Worm (Caenorhabditis elegans) whole organism, young adult: ENCODE results near the gene Y49F6B.8.

Source experiments
- B0019.2 ChIP-seq: fragments of 200-800 bp; sonication (Bioruptor generic); conservative IDR thresholded peaks from 2 replicates; pipeline ENCODE4 v1.3.6; 2022; ENCODE audit warnings: missing genetic modification reagents, missing genetic modification characterization, missing compliant biosample characterization
- B0035.1 ChIP-seq: sonication (generic microtip); optimal IDR thresholded peaks from 2 replicates; lab custom pipeline; 2016; ENCODE audit warnings: missing genetic modification characterization, mild to moderate bottlenecking, missing compliant biosample characterization, missing genotype, missing genetic modification reagents
- B0261.1 ChIP-seq: sonication (generic microtip); optimal IDR thresholded peaks from 2 replicates; lab custom pipeline; 2016; ENCODE audit warnings: mild to moderate bottlenecking, missing genetic modification characterization, moderate library complexity, missing compliant biosample characterization
- C17E4.6 ChIP-seq: fragments of 200-800 bp; sonication (Bioruptor generic); IDR thresholded peaks from 2 replicates; pipeline ENCODE4 v1.3.6; 2022; ENCODE audit warnings: missing genetic modification reagents, missing genetic modification characterization, missing compliant biosample characterization
- F22D6.2 ChIP-seq: sonication (generic microtip); optimal IDR thresholded peaks from 2 replicates; lab custom pipeline; 2016; ENCODE audit warnings: mild to moderate bottlenecking, missing genetic modification characterization, missing compliant biosample characterization
- F49E8.2 ChIP-seq: sonication (generic microtip); optimal IDR thresholded peaks from 3 replicates; lab custom pipeline; 2017; ENCODE audit warnings: missing genetic modification characterization, mild to moderate bottlenecking, missing compliant biosample characterization, antibody characterized with exemption, moderate library complexity; ENCODE audit not compliant: insufficient read depth
- F52B5.7 ChIP-seq: sonication (generic microtip); optimal IDR thresholded peaks from 2 replicates; lab custom pipeline; 2016; ENCODE audit warnings: mild to moderate bottlenecking, missing genetic modification characterization, missing compliant biosample characterization
- K11D2.4 ChIP-seq: fragments of 200-800 bp; sonication (Bioruptor generic); IDR thresholded peaks from 2 replicates; pipeline ENCODE4 v1.3.6; 2022; ENCODE audit warnings: missing genetic modification reagents, missing genetic modification characterization, missing compliant biosample characterization
- aptf-2 ChIP-seq: fragments of 200-800 bp; sonication (Bioruptor generic); conservative IDR thresholded peaks from 2 replicates; pipeline ENCODE4 v1.3.6; 2022; ENCODE audit warnings: missing genetic modification reagents, missing genetic modification characterization, missing compliant biosample characterization
- aptf-3 ChIP-seq: fragments of 200-800 bp; sonication (Bioruptor generic); IDR thresholded peaks from 2 replicates; pipeline ENCODE4 v1.3.6; 2022; ENCODE audit warnings: missing genetic modification characterization, missing compliant biosample characterization
- atf-7 ChIP-seq: sonication (generic microtip); optimal IDR thresholded peaks from 2 replicates; lab custom pipeline; 2017; ENCODE audit warnings: mild to moderate bottlenecking, missing genetic modification characterization, missing compliant biosample characterization
- attf-5 ChIP-seq: fragments of 200-800 bp; sonication (Bioruptor generic); optimal IDR thresholded peaks from 2 replicates; lab custom pipeline; 2018; ENCODE audit warnings: mild to moderate bottlenecking, missing genetic modification characterization, missing compliant biosample characterization
- ccch-3 ChIP-seq: fragments of 200-800 bp; sonication (Bioruptor generic); optimal IDR thresholded peaks from 2 replicates; lab custom pipeline; 2018; ENCODE audit warnings: mild to moderate bottlenecking, missing genetic modification characterization, missing compliant biosample characterization
- cebp-1 ChIP-seq, 2 experiments: fragments of 200-800 bp in 1 of 2; sonication (Bioruptor generic) in 1 of 2; sonication (generic microtip) in 1 of 2; IDR thresholded peaks in 1 of 2; optimal IDR thresholded peaks in 1 of 2; 2 replicates each; pipeline versions ENCODE4 v1.3.6 to Lab custom; 2017 to 2022; ENCODE audit warnings: missing compliant biosample characterization in 2 of 2, missing genetic modification characterization in 2 of 2, mild to moderate bottlenecking in 1 of 2, missing genetic modification reagents in 1 of 2, moderate library complexity in 1 of 2
- ceh-79 ChIP-seq: sonication (generic microtip); optimal IDR thresholded peaks from 2 replicates; lab custom pipeline; 2017; ENCODE audit warnings: mild to moderate bottlenecking, missing genetic modification characterization, missing compliant biosample characterization
- efl-1 ChIP-seq: fragments of 150-350 bp; optimal IDR thresholded peaks from 2 replicates; lab custom pipeline; 2014; ENCODE audit warnings: missing biosample characterization, missing genetic modification reagents, missing genetic modification characterization
- egl-44 ChIP-seq: fragments of 200-800 bp; sonication (Bioruptor generic); IDR thresholded peaks from 2 replicates; pipeline ENCODE4 v1.3.6; 2022; ENCODE audit warnings: missing genetic modification reagents, missing genetic modification characterization, missing compliant biosample characterization
- ets-4 ChIP-seq: fragments of 200-800 bp; sonication (Bioruptor generic); optimal IDR thresholded peaks from 2 replicates; lab custom pipeline; 2018; ENCODE audit warnings: mild to moderate bottlenecking, missing genetic modification characterization, missing compliant biosample characterization
- fkh-3 ChIP-seq: sonication (generic microtip); optimal IDR thresholded peaks from 2 replicates; lab custom pipeline; 2016; ENCODE audit warnings: mild to moderate bottlenecking, missing genetic modification characterization, missing compliant biosample characterization
- gei-17 ChIP-seq: fragments of 200-800 bp; sonication (Bioruptor generic); optimal IDR thresholded peaks from 2 replicates; lab custom pipeline; 2018; ENCODE audit warnings: mild to moderate bottlenecking, missing genetic modification characterization, missing compliant biosample characterization
- hsf-1 ChIP-seq: fragments of 200-800 bp; sonication (Bioruptor generic); IDR thresholded peaks from 2 replicates; pipeline ENCODE4 v1.3.6; 2022; ENCODE audit warnings: missing genetic modification reagents, missing genetic modification characterization, missing compliant biosample characterization
- lir-1 ChIP-seq: fragments of 200-800 bp; sonication (Bioruptor generic); conservative IDR thresholded peaks from 2 replicates; pipeline ENCODE4 v1.3.6; 2022; ENCODE audit warnings: missing genetic modification reagents, missing genetic modification characterization, missing compliant biosample characterization
- lsl-1 ChIP-seq: fragments of 200-800 bp; sonication (Bioruptor generic); optimal IDR thresholded peaks from 2 replicates; lab custom pipeline; 2018; ENCODE audit warnings: mild to moderate bottlenecking, missing genetic modification characterization, moderate library complexity, missing compliant biosample characterization
- madf-3 ChIP-seq: fragments of 200-800 bp; sonication (Bioruptor generic); IDR thresholded peaks from 2 replicates; pipeline ENCODE4 v1.3.6; 2022; ENCODE audit warnings: missing genetic modification reagents, missing genetic modification characterization, missing compliant biosample characterization
- madf-6 ChIP-seq: fragments of 200-800 bp; sonication (Bioruptor generic); IDR thresholded peaks from 2 replicates; pipeline ENCODE4 v1.3.6; 2022; ENCODE audit warnings: missing genetic modification reagents, missing genetic modification characterization, missing compliant biosample characterization
- nhr-120 ChIP-seq: fragments of 200-800 bp; sonication (Bioruptor generic); IDR thresholded peaks from 2 replicates; pipeline ENCODE4 v1.3.6; 2022; ENCODE audit warnings: missing genetic modification characterization, missing compliant biosample characterization
- nhr-179 ChIP-seq: sonication (generic microtip); optimal IDR thresholded peaks from 2 replicates; lab custom pipeline; 2016; ENCODE audit warnings: mild to moderate bottlenecking, missing genetic modification characterization, missing compliant biosample characterization
- nhr-27 ChIP-seq: fragments of 200-800 bp; sonication (Bioruptor generic); optimal IDR thresholded peaks from 2 replicates; lab custom pipeline; 2018; ENCODE audit warnings: mild to moderate bottlenecking, missing genetic modification characterization, moderate library complexity, missing compliant biosample characterization
- pbrm-1 ChIP-seq: fragments of 200-800 bp; sonication (Bioruptor generic); IDR thresholded peaks from 2 replicates; pipeline ENCODE4 v1.3.6; 2022; ENCODE audit warnings: missing genetic modification reagents, missing genetic modification characterization, missing compliant biosample characterization
- pha-4 ChIP-seq: fragments of 150-350 bp; sonication (generic microtip); optimal IDR thresholded peaks from 2 replicates; lab custom pipeline; 2014; ENCODE audit warnings: missing biosample characterization, missing genetic modification reagents, missing genetic modification characterization
- repo-1 ChIP-seq: sonication (generic microtip); optimal IDR thresholded peaks from 2 replicates; lab custom pipeline; 2017; ENCODE audit warnings: mild to moderate bottlenecking, missing genetic modification characterization, missing compliant biosample characterization
- sdz-38 ChIP-seq: sonication (generic microtip); optimal IDR thresholded peaks from 2 replicates; lab custom pipeline; 2016; ENCODE audit warnings: missing genotype, missing genetic modification characterization, missing compliant biosample characterization
- sea-2 ChIP-seq: fragments of 200-800 bp; sonication (Bioruptor generic); IDR thresholded peaks from 2 replicates; pipeline ENCODE4 v1.3.6; 2022; ENCODE audit warnings: missing genetic modification characterization, missing compliant biosample characterization
- snpc-3.4 ChIP-seq: sonication (generic microtip); optimal IDR thresholded peaks from 2 replicates; lab custom pipeline; 2017; ENCODE audit warnings: missing genetic modification characterization, mild to moderate bottlenecking, missing compliant biosample characterization, antibody characterized with exemption, moderate library complexity, missing genotype, missing genetic modification reagents
- snpc-4 ChIP-seq, 5 experiments: fragments of 150-350 bp in 1 of 5; sonication (generic microtip) in 4 of 5; optimal IDR thresholded peaks; 2 replicates each; lab custom pipeline; 2014 to 2018; ENCODE audit warnings: missing genetic modification characterization in 5 of 5, missing biosample characterization in 3 of 5, antibody characterized with exemption in 2 of 5, mild to moderate bottlenecking in 2 of 5, missing compliant biosample characterization in 2 of 5, missing genotype in 2 of 5, moderate library complexity in 2 of 5, missing genetic modification reagents in 1 of 5
- sptf-2 ChIP-seq: fragments of 200-800 bp; sonication (Bioruptor generic); optimal IDR thresholded peaks from 2 replicates; lab custom pipeline; 2018; ENCODE audit warnings: mild to moderate bottlenecking, missing genetic modification characterization, missing compliant biosample characterization
- tbp1 ChIP-seq: fragments of 200-800 bp; sonication (Bioruptor generic); optimal IDR thresholded peaks from 2 replicates; lab custom pipeline; 2018; ENCODE audit warnings: mild to moderate bottlenecking, missing genetic modification characterization, missing compliant biosample characterization
- tbx-9 ChIP-seq: sonication (generic microtip); optimal IDR thresholded peaks from 2 replicates; lab custom pipeline; 2016; ENCODE audit warnings: borderline replicate concordance, missing genetic modification characterization, inconsistent platforms, missing compliant biosample characterization
- tlf-1 ChIP-seq: fragments of 200-800 bp; sonication (Bioruptor generic); optimal IDR thresholded peaks from 2 replicates; lab custom pipeline; 2018; ENCODE audit warnings: mild to moderate bottlenecking, missing genetic modification characterization, missing compliant biosample characterization
- unc-130 ChIP-seq: sonication (generic microtip); optimal IDR thresholded peaks from 2 replicates; lab custom pipeline; 2016; ENCODE audit warnings: missing genetic modification reagents, missing genetic modification characterization, missing compliant biosample characterization
- unc-62 ChIP-seq: fragments of 150-350 bp; optimal IDR thresholded peaks from 2 replicates; lab custom pipeline; 2014; ENCODE audit warnings: missing biosample characterization, missing genetic modification reagents, missing genetic modification characterization
- xnd-1 ChIP-seq: sonication (generic microtip); optimal IDR thresholded peaks from 2 replicates; lab custom pipeline; 2016; ENCODE audit warnings: missing genotype, missing genetic modification reagents, missing genetic modification characterization, missing compliant biosample characterization
- zfh-2 ChIP-seq: fragments of 200-800 bp; sonication (Bioruptor generic); conservative IDR thresholded peaks from 2 replicates; pipeline ENCODE4 v1.3.6; 2022; ENCODE audit warnings: missing genetic modification reagents, missing genetic modification characterization, missing compliant biosample characterization
- zim-3 ChIP-seq: sonication (generic microtip); optimal IDR thresholded peaks from 2 replicates; lab custom pipeline; 2017; ENCODE audit warnings: mild to moderate bottlenecking, missing genetic modification characterization, moderate library complexity, missing compliant biosample characterization
- ztf-28 ChIP-seq: fragments of 200-800 bp; sonication (Bioruptor generic); IDR thresholded peaks from 2 replicates; pipeline ENCODE4 v1.3.6; 2022; ENCODE audit warnings: missing genetic modification reagents, missing genetic modification characterization, missing compliant biosample characterization
- ztf-3 ChIP-seq: fragments of 200-800 bp; sonication (Bioruptor generic); optimal IDR thresholded peaks from 2 replicates; lab custom pipeline; 2018; ENCODE audit warnings: mild to moderate bottlenecking, missing genetic modification characterization, missing compliant biosample characterization

Y49F6B.8 gene

DNA sequence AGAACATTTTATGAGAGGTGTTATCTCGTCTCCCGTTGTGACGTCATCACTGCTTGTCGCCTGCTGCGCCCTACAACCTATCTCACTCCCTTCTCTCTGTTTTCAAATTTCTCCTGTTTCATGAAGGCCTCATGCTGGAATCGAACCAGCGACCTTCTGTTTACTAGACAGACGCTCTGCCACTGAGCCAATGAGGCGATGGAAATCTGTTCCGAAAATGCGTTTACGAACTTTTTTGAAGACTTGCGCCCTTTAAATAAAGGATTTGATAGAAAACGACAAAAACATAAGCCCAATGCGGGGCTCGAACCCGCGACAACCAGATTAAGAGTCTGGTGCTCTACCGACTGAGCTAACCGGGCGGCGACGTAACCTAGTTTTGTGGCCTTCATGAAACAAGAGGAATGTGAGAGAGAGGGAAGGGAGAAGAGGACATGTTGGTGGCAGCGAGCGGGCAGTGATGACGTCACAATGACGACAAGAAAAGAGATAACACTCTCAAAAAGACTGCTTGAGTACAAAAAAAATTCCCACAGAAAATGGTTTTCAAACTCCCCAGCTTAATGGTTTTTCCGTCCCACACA lies 37.6 kb upstream of the Y49F6B.8 start, which contains the start of gene clec-126 (continued):
- TF ChIP-seq F22D6.2 (tag; lab: Kevin White, UChicago) (peak; percentile 72), cebp-1 (GFP tag; IDR thresholded peaks at IDR 0.05; lab: Robert Waterston, UW) (no peak), cebp-1 (tag; optimal IDR thresholded peaks at IDR 0.05; lab: Kevin White, UChicago) (peak; percentile 77), gei-17 (peak; percentile 73), tbp1 (GFP tag; lab: Kevin White, UChicago) (peak; percentile 92), nhr-120 (GFP tag; lab: Robert Waterston, UW) (no peak), tbx-9 (no peak), aptf-3 (GFP tag; lab: Robert Waterston, UW) (no peak), B0261.1 (peak; percentile 97), madf-3 (GFP tag; lab: Robert Waterston, UW) (peak; percentile 16; the same call in 1 of the 2 replicates), pha-4 (peak; percentile 11), ztf-28 (GFP tag; lab: Robert Waterston, UW) (0 out of 2 replicates have a peak, but pooled peaks have one; percentile 57), efl-1 (GFP tag; lab: Kevin White, UChicago) (peak; percentile 12), snpc-4 (GFP tag; optimal IDR thresholded peaks at IDR 0.05; lab: Kevin White, UChicago) (peak; percentile 75), snpc-4 (tag; optimal IDR thresholded peaks at IDR 0.05; lab: Kevin White, UChicago) (peak; percentile 50 to 85 (median 82)), hsf-1 (0 out of 2 replicates have a peak, but pooled peaks have one; percentile 33), attf-5 (GFP tag; lab: Kevin White, UChicago) (peak; percentile 80), fkh-3 (tag; lab: Kevin White, UChicago) (peak; percentile 42), repo-1 (tag; lab: Kevin White, UChicago) (peak; percentile 90), sptf-2 (peak; percentile 28), xnd-1 (tag; lab: Kevin White, UChicago) (peak; percentile 26), C17E4.6 (GFP tag; lab: Robert Waterston, UW) (0 out of 2 replicates have a peak, but pooled peaks have one; percentile 16), ets-4 (GFP tag; lab: Kevin White, UChicago) (peak; percentile 12), nhr-27 (tag; lab: Kevin White, UChicago) (no peak), ccch-3 (GFP tag; lab: Kevin White, UChicago) (peak; percentile 50), tlf-1 (GFP tag; lab: Kevin White, UChicago) (peak; percentile 77), atf-7 (tag; lab: Kevin White, UChicago) (peak; percentile 93), zim-3 (tag; lab: Kevin White, UChicago) (peak; percentile 46), lir-1 (GFP tag; lab: Robert Waterston, UW) (0 out of 2 replicates have a peak, but pooled peaks have one; percentile 49), nhr-179 (peak; percentile 53), B0019.2 (0 out of 2 replicates have a peak, but pooled peaks have one; percentile 6), B0035.1 (tag; lab: Kevin White, UChicago) (peak; percentile 84), aptf-2 (no peak), zfh-2 (peak; percentile 50; the same call in 1 of the 2 replicates), F49E8.2 (tag; lab: Kevin White, UChicago) (no peak), unc-62 (GFP tag; lab: Kevin White, UChicago) (no peak), snpc-3.4 (tag; lab: Kevin White, UChicago) (peak; percentile 62), egl-44 (GFP tag; lab: Robert Waterston, UW) (peak; percentile 73), K11D2.4 (GFP tag; lab: Robert Waterston, UW) (peak; percentile 50; the same call in 1 of the 2 replicates), sdz-38 (tag; lab: Kevin White, UChicago) (no peak), pbrm-1 (GFP tag; lab: Robert Waterston, UW) (peak; percentile 79), unc-130 (GFP tag; lab: Kevin White, UChicago) (peak; percentile 80), lsl-1 (peak; percentile 66), ztf-3 (GFP tag; lab: Kevin White, UChicago) (no peak), madf-6 (GFP tag; lab: Robert Waterston, UW) (peak; percentile 71), F52B5.7 (tag; lab: Kevin White, UChicago) (peak; percentile 51), sea-2 (GFP tag; lab: Robert Waterston, UW) (no peak), ceh-79 (tag; lab: Kevin White, UChicago) (peak; percentile 49)
